Worm (Caenorhabditis elegans) whole organism, L1 larva: ENCODE results near the gene abhd-14.

Experiments
- C34B4.2 ChIP-seq: sonication (generic microtip); optimal IDR thresholded peaks from 2 replicates; lab custom pipeline; 2017; ENCODE audit warnings: mild to moderate bottlenecking, missing genetic modification characterization, missing compliant biosample characterization
- Y116A8C.19 ChIP-seq: sonication (generic microtip); optimal IDR thresholded peaks from 2 replicates; lab custom pipeline; 2016; ENCODE audit warnings: missing compliant biosample characterization, missing genetic modification characterization, borderline replicate concordance
- aha-1 ChIP-seq: fragments of 150-350 bp; optimal IDR thresholded peaks from 2 replicates; lab custom pipeline; 2014; ENCODE audit warnings: missing biosample characterization, missing genetic modification characterization
- ama-1 ChIP-seq: fragments of 150-350 bp; optimal IDR thresholded peaks from 2 replicates; lab custom pipeline; 2014
- blmp-1 ChIP-seq: fragments of 150-350 bp; optimal IDR thresholded peaks from 2 replicates; lab custom pipeline; 2014; ENCODE audit warnings: missing biosample characterization, missing genetic modification characterization
- ceh-8 ChIP-seq: fragments of 200-800 bp; sonication (Bioruptor generic); optimal IDR thresholded peaks from 2 replicates; lab custom pipeline; 2018; ENCODE audit warnings: mild to moderate bottlenecking, missing genetic modification characterization, moderate library complexity, missing compliant biosample characterization
- ceh-88 ChIP-seq: fragments of 200-800 bp; sonication (Bioruptor generic); IDR thresholded peaks from 2 replicates; pipeline ENCODE4 v1.3.6; 2022; ENCODE audit warnings: missing genetic modification characterization, missing compliant biosample characterization
- ceh-90 ChIP-seq: sonication (generic microtip); optimal IDR thresholded peaks from 2 replicates; lab custom pipeline; 2016; ENCODE audit warnings: missing genetic modification characterization, missing compliant biosample characterization
- ces-1 ChIP-seq: fragments of 150-350 bp; optimal IDR thresholded peaks from 2 replicates; lab custom pipeline; 2014; ENCODE audit warnings: missing biosample characterization, missing genetic modification reagents, missing genetic modification characterization
- dpl-1 ChIP-seq, 3 experiments: fragments of 150-350 bp in 2 of 3; sonication (generic microtip) in 1 of 3; optimal IDR thresholded peaks; 2 replicates each; lab custom pipeline; 2014 to 2017; ENCODE audit warnings: missing biosample characterization in 3 of 3, missing genetic modification characterization in 3 of 3, missing genetic modification reagents in 3 of 3
- dsc-1 ChIP-seq: sonication (generic microtip); optimal IDR thresholded peaks from 2 replicates; lab custom pipeline; 2016; ENCODE audit warnings: mild to moderate bottlenecking, missing genetic modification characterization, missing compliant biosample characterization
- efl-1 ChIP-seq, 4 experiments: fragments of 150-350 bp; optimal IDR thresholded peaks in 3 of 4; peaks in 1 of 4; 1 replicate in 1 of 4; 2 replicates in 3 of 4; lab custom pipeline; 2014; ENCODE audit warnings: missing biosample characterization in 2 of 4, missing genetic modification characterization in 2 of 4, missing genetic modification reagents in 2 of 4
- egl-13 ChIP-seq: sonication (generic microtip); optimal IDR thresholded peaks from 2 replicates; lab custom pipeline; 2016; ENCODE audit warnings: missing genotype, missing genetic modification reagents, missing genetic modification characterization, missing compliant biosample characterization
- elt-2 ChIP-seq: sonication (generic microtip); optimal IDR thresholded peaks from 2 replicates; lab custom pipeline; 2016; ENCODE audit warnings: missing genetic modification characterization, mild to moderate bottlenecking, inconsistent platforms, missing compliant biosample characterization, missing genetic modification reagents
- fkh-8 ChIP-seq: sonication (generic microtip); optimal IDR thresholded peaks from 2 replicates; lab custom pipeline; 2016; ENCODE audit warnings: mild to moderate bottlenecking, missing genetic modification characterization, missing compliant biosample characterization
- hlh-17 ChIP-seq: fragments of 200-800 bp; sonication (Bioruptor generic); optimal IDR thresholded peaks from 2 replicates; lab custom pipeline; 2018; ENCODE audit warnings: missing genetic modification characterization, mild to moderate bottlenecking, missing compliant biosample characterization, moderate library complexity, borderline replicate concordance
- isw-1 ChIP-seq: fragments of 200-800 bp; sonication (Bioruptor generic); IDR thresholded peaks from 2 replicates; pipeline ENCODE4 v1.3.6; 2022; ENCODE audit warnings: missing genetic modification characterization, missing compliant biosample characterization
- jun-1 ChIP-seq: fragments of 150-350 bp; optimal IDR thresholded peaks from 2 replicates; lab custom pipeline; 2014; ENCODE audit warnings: missing biosample characterization, missing genetic modification reagents, missing genetic modification characterization
- lin-14 ChIP-seq: fragments of 200-800 bp; sonication (Bioruptor generic); optimal IDR thresholded peaks from 2 replicates; lab custom pipeline; 2018; ENCODE audit warnings: mild to moderate bottlenecking, missing genetic modification characterization, moderate library complexity, missing compliant biosample characterization
- lin-15B ChIP-seq: fragments of 150-350 bp; sonication (generic microtip); optimal IDR thresholded peaks from 3 replicates; lab custom pipeline; 2014; ENCODE audit warnings: missing biosample characterization, missing genetic modification characterization
- lin-35 ChIP-seq, 2 experiments: fragments of 150-350 bp; optimal IDR thresholded peaks; 2 replicates each; lab custom pipeline; 2014; ENCODE audit warnings: missing biosample characterization in 2 of 2, missing genetic modification characterization in 2 of 2, missing genetic modification reagents in 2 of 2
- lin-39 ChIP-seq: fragments of 150-350 bp; optimal IDR thresholded peaks from 2 replicates; lab custom pipeline; 2014; ENCODE audit warnings: missing biosample characterization, missing genetic modification reagents, missing genetic modification characterization
- lsy-2 ChIP-seq, 2 experiments: fragments of 150-350 bp; optimal IDR thresholded peaks; 2 replicates each; lab custom pipeline; 2014; ENCODE audit warnings: missing biosample characterization in 2 of 2, missing genetic modification characterization in 2 of 2
- mef-2 ChIP-seq: fragments of 150-350 bp; optimal IDR thresholded peaks from 2 replicates; lab custom pipeline; 2014; ENCODE audit warnings: missing biosample characterization, missing genetic modification characterization
- mep-1 ChIP-seq: fragments of 150-350 bp; optimal IDR thresholded peaks from 2 replicates; lab custom pipeline; 2014; ENCODE audit warnings: missing biosample characterization, missing genetic modification characterization
- nhr-19 ChIP-seq: fragments of 200-800 bp; sonication (Bioruptor generic); conservative IDR thresholded peaks from 2 replicates; pipeline ENCODE4 v1.3.6; 2022; ENCODE audit warnings: missing genetic modification characterization, missing compliant biosample characterization
- nhr-71 ChIP-seq: sonication (generic microtip); optimal IDR thresholded peaks from 2 replicates; lab custom pipeline; 2016; ENCODE audit warnings: mild to moderate bottlenecking, missing genetic modification characterization, moderate library complexity, missing compliant biosample characterization
- nhr-76 ChIP-seq: sonication (generic microtip); optimal IDR thresholded peaks from 2 replicates; lab custom pipeline; 2017; ENCODE audit warnings: missing biosample characterization, missing genetic modification characterization
- nhr-84 ChIP-seq: sonication (generic microtip); optimal IDR thresholded peaks from 2 replicates; lab custom pipeline; 2017; ENCODE audit warnings: missing biosample characterization, missing genetic modification characterization
- nhr-85 ChIP-seq: sonication (generic microtip); peaks from one replicate; lab custom pipeline; 2016; ENCODE audit warnings: missing genetic modification characterization, inconsistent platforms, missing compliant biosample characterization
- pax-3 ChIP-seq: fragments of 200-800 bp; sonication (Bioruptor generic); optimal IDR thresholded peaks from 2 replicates; lab custom pipeline; 2018; ENCODE audit warnings: mild to moderate bottlenecking, missing genetic modification characterization, moderate library complexity, missing compliant biosample characterization
- pqm-1 ChIP-seq: sonication (generic microtip); optimal IDR thresholded peaks from 3 replicates; lab custom pipeline; 2017; ENCODE audit warnings: missing biosample characterization, missing genetic modification characterization
- rnt-1 ChIP-seq: sonication (generic microtip); optimal IDR thresholded peaks from 2 replicates; lab custom pipeline; 2016; ENCODE audit warnings: mild to moderate bottlenecking, missing genetic modification characterization, moderate library complexity, missing compliant biosample characterization
- skn-1 ChIP-seq: fragments of 150-350 bp; optimal IDR thresholded peaks from 2 replicates; lab custom pipeline; 2014; ENCODE audit warnings: missing biosample characterization, missing genetic modification characterization
- snpc-4 ChIP-seq: fragments of 150-350 bp; optimal IDR thresholded peaks from 2 replicates; lab custom pipeline; 2014; ENCODE audit warnings: missing biosample characterization, missing genetic modification characterization
- sox-4 ChIP-seq: sonication (generic microtip); optimal IDR thresholded peaks from 2 replicates; lab custom pipeline; 2016; ENCODE audit warnings: missing genetic modification characterization, missing compliant biosample characterization
- sptf-1 ChIP-seq: fragments of 150-350 bp; optimal IDR thresholded peaks from 2 replicates; lab custom pipeline; 2014; ENCODE audit warnings: missing biosample characterization, missing genetic modification characterization
- swsn-7 ChIP-seq: sonication (generic microtip); optimal IDR thresholded peaks from 2 replicates; lab custom pipeline; 2016; ENCODE audit warnings: missing genetic modification characterization, missing compliant biosample characterization
- unc-130 ChIP-seq: fragments of 150-350 bp; optimal IDR thresholded peaks from 2 replicates; lab custom pipeline; 2017; ENCODE audit warnings: missing biosample characterization, missing genetic modification characterization, inconsistent platforms
- unc-62 ChIP-seq: fragments of 150-350 bp; optimal IDR thresholded peaks from 2 replicates; lab custom pipeline; 2014; ENCODE audit warnings: missing biosample characterization, missing genetic modification reagents, missing genetic modification characterization
- unc-86 ChIP-seq: sonication (generic microtip); optimal IDR thresholded peaks from 2 replicates; lab custom pipeline; 2016; ENCODE audit warnings: missing genetic modification characterization, missing compliant biosample characterization
- xbp-1 ChIP-seq: sonication (generic microtip); optimal IDR thresholded peaks from 2 replicates; lab custom pipeline; 2016; ENCODE audit warnings: missing genetic modification characterization, missing compliant biosample characterization
- zag-1 ChIP-seq: fragments of 150-350 bp; optimal IDR thresholded peaks from 2 replicates; lab custom pipeline; 2014; ENCODE audit warnings: missing biosample characterization, missing genetic modification characterization
- zip-4 ChIP-seq: fragments of 200-800 bp; sonication (Bioruptor generic); optimal IDR thresholded peaks from 2 replicates; lab custom pipeline; 2018; ENCODE audit warnings: mild to moderate bottlenecking, missing genetic modification characterization, moderate library complexity, missing compliant biosample characterization

Gene abhd-14

ce11 chrIV:1019801-1020200 is 10.0 kb downstream of the abhd-14 start:
- TF ChIP-seq lsy-2 (tag; optimal IDR thresholded peaks at IDR 0.05; lab: Kevin White, UChicago) (no peak), nhr-85 (tag; lab: Kevin White, UChicago) (peak; percentile 50)

- TF ChIP-seq Y116A8C.19 (tag; lab: Kevin White, UChicago) = no peak
- TF ChIP-seq efl-1 (optimal IDR thresholded peaks at IDR 0.05; lab: Kevin White, UChicago) = no peak
- TF ChIP-seq efl-1 (GFP tag; optimal IDR thresholded peaks at IDR 0.05 in 1 of 2; lab: Kevin White, UChicago) = peak in 1 of 2 experiments; percentile 26
- TF ChIP-seq, all 84 proteins: peak for 1
Observed at ce11 chrIV:1015430-1015829, 14.4 kb downstream of the abhd-14 start.

ce11 chrIV:1013233-1013798 is 16.5 kb downstream of the abhd-14 start:
- peak; percentile 61 for TF ChIP-seq nhr-85 (tag; lab: Kevin White, UChicago)
- TF ChIP-seq egl-13 (tag; lab: Kevin White, UChicago) = no peak
- TF ChIP-seq efl-1 (optimal IDR thresholded peaks at IDR 0.05; lab: Kevin White, UChicago) = no peak
- TF ChIP-seq efl-1 (GFP tag; optimal IDR thresholded peaks at IDR 0.05 in 1 of 2; lab: Kevin White, UChicago) = peak in 1 of 2 experiments; percentile 74

- TF ChIP-seq ces-1 (no peak), pqm-1 (tag; lab: Kevin White, UChicago) (no peak), nhr-76 (tag; lab: Kevin White, UChicago) (no peak), jun-1 (peak; percentile 81), lin-39 (tag; lab: Kevin White, UChicago) (peak; percentile 34), sox-4 (tag; lab: Kevin White, UChicago) (peak; percentile 29), zip-4 (GFP tag; lab: Kevin White, UChicago) (peak; percentile 72), rnt-1 (tag; lab: Kevin White, UChicago) (peak; percentile 78), dpl-1 (GFP tag; optimal IDR thresholded peaks at IDR 0.05; lab: Kevin White, UChicago) (peak; percentile 75 to 85 (median 80)), unc-86 (tag; lab: Kevin White, UChicago) (peak; percentile 84), xbp-1 (tag; lab: Kevin White, UChicago) (peak; percentile 86), nhr-85 (tag; lab: Kevin White, UChicago) (peak; percentile 92), hlh-17 (GFP tag; lab: Kevin White, UChicago) (no peak), snpc-4 (peak; percentile 14), nhr-71 (tag; lab: Kevin White, UChicago) (peak; percentile 93), ceh-88 (GFP tag; lab: Robert Waterston, UW) (peak; percentile 40; the same call in 1 of the 2 replicates), mef-2 (peak; percentile 49), zag-1 (tag; lab: Kevin White, UChicago) (no peak), ceh-90 (tag; lab: Kevin White, UChicago) (no peak), dsc-1 (tag; lab: Kevin White, UChicago) (peak; percentile 80), skn-1 (tag; lab: Kevin White, UChicago) (peak; percentile 88), nhr-19 (GFP tag; lab: Robert Waterston, UW) (peak; percentile 83), elt-2 (tag; lab: Kevin White, UChicago) (no peak), pax-3 (tag; lab: Kevin White, UChicago) (peak; percentile 71), lin-14 (peak; percentile 88), egl-13 (tag; lab: Kevin White, UChicago) (peak; percentile 8), efl-1 (optimal IDR thresholded peaks at IDR 0.05; lab: Kevin White, UChicago) (peak; percentile 86 to 88), efl-1 (GFP tag; optimal IDR thresholded peaks at IDR 0.05 in 1 of 2; lab: Kevin White, UChicago) (peak; percentile 81 to 98), unc-130 (peak; percentile 94), lin-15B (tag; lab: Kevin White, UChicago) (peak; percentile 86), aha-1 (tag; lab: Kevin White, UChicago) (no peak), unc-62 (no peak), nhr-84 (tag; lab: Kevin White, UChicago) (no peak), isw-1 (GFP tag; lab: Robert Waterston, UW) (peak; percentile 95), mep-1 (peak; percentile 91), swsn-7 (tag; lab: Kevin White, UChicago) (peak; percentile 88), blmp-1 (peak; percentile 79), sptf-1 (tag; lab: Kevin White, UChicago) (no peak), fkh-8 (tag; lab: Kevin White, UChicago) (peak; percentile 94), ama-1 (lab: Kevin White, UChicago) (peak; percentile 57), ceh-8 (peak; percentile 79), C34B4.2 (tag; lab: Kevin White, UChicago) (no peak), lin-35 (GFP tag; optimal IDR thresholded peaks at IDR 0.05; lab: Kevin White, UChicago) (peak; percentile 88 to 90), lsy-2 (tag; optimal IDR thresholded peaks at IDR 0.05; lab: Kevin White, UChicago) (peak; percentile 91 to 93)
Observed at ce11 chrIV:1012447-1012846, 17.4 kb downstream of the abhd-14 start, which contains the start of gene rbm-39. rbm-39 (plus strand) TSS chrIV:1012624.
